Fruit fly (Drosophila melanogaster): ENCODE measurements around the gene CG9451.
"Not testable (repeated sequence)": the region's sequence is repeated elsewhere in the genome, so short reads cannot be mapped to it uniquely, and the experiment has no call there.

CG9451 gene

DNA sequence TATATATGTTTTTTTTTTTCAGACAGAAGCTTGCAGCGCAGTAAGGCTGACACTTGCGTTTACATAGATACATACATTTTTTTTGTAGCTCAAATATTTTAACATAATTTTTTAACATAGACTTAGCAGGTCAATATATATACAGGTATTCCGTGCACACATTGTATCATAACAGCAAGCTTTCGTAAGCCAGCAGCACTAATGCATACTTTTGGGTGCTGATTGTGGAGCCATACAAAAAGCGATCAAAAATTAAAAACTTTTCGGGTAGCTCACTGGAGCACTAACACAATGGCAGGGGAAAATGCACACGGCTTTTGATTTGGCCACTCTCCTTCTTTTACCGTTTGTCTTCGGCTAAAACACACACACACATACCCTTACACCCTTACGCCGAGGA lies 17.6 kb downstream of the CG9451 start:
- no peak for TF ChIP-seq dsf (GFP tag; optimal IDR thresholded peaks at IDR 0.05; ENCODE audit: borderline replicate concordance)
- TF ChIP-seq foxo (GFP tag; optimal IDR thresholded peaks at IDR 0.05), result no peak
- TF ChIP-seq br (GFP tag; optimal IDR thresholded peaks at IDR 0.05), result no peak
- TF ChIP-seq sage (GFP tag; optimal IDR thresholded peaks at IDR 0.05), result no peak
- no peak for TF ChIP-seq fru (GFP tag; optimal IDR thresholded peaks at IDR 0.05)
- no peak for TF ChIP-seq Dfd (GFP tag; optimal IDR thresholded peaks at IDR 0.05)
- TF ChIP-seq woc (GFP tag; optimal IDR thresholded peaks at IDR 0.05), result no peak
- TF ChIP-seq Sp1 (GFP tag; optimal IDR thresholded peaks at IDR 0.05), result no peak
- no peak for TF ChIP-seq pan (optimal IDR thresholded peaks at IDR 0.05)
- TF ChIP-seq lola (GFP tag; optimal IDR thresholded peaks at IDR 0.05), result no peak
- no peak for TF ChIP-seq ey (GFP tag; optimal IDR thresholded peaks at IDR 0.05)
- TF ChIP-seq CG32264 (GFP tag; optimal IDR thresholded peaks at IDR 0.05), result no peak
- no peak for TF ChIP-seq brk (GFP tag; optimal IDR thresholded peaks at IDR 0.05)
- peak; percentile 55 for TF ChIP-seq Myc (optimal IDR thresholded peaks at IDR 0.05)
- peak in 1 of 2 experiments; percentile 42 for TF ChIP-seq dl (GFP tag; optimal IDR thresholded peaks at IDR 0.05; ENCODE audit: insufficient read depth in 1 of 2, partially characterized antibody in 2 of 2)
- no peak for TF ChIP-seq psq (GFP tag; optimal IDR thresholded peaks at IDR 0.05)
- TF ChIP-seq Abd-B (GFP tag; optimal IDR thresholded peaks at IDR 0.05), result no peak
- no peak for TF ChIP-seq Mio (GFP tag; optimal IDR thresholded peaks at IDR 0.05)
- TF ChIP-seq rgr (GFP tag; optimal IDR thresholded peaks at IDR 0.05), result no peak
- TF ChIP-seq CrebA (GFP tag; optimal IDR thresholded peaks at IDR 0.05; ENCODE audit: borderline replicate concordance), result no peak
- TF ChIP-seq Vsx2 (GFP tag; optimal IDR thresholded peaks at IDR 0.05; ENCODE audit: partially characterized antibody), result peak; percentile 70
- no peak for TF ChIP-seq h (GFP tag; optimal IDR thresholded peaks at IDR 0.05)
- TF ChIP-seq Hr83 (GFP tag; optimal IDR thresholded peaks at IDR 0.05; ENCODE audit: poor library complexity, severe bottlenecking), result no peak
- no peak for TF ChIP-seq N (GFP tag; optimal IDR thresholded peaks at IDR 0.05)
- TF ChIP-seq Dif (GFP tag; optimal IDR thresholded peaks at IDR 0.05; ENCODE audit: partially characterized antibody), result peak; percentile 94
- no peak for TF ChIP-seq Hnf4 (GFP tag; optimal IDR thresholded peaks at IDR 0.05)
- no peak for TF ChIP-seq OdsH (GFP tag; optimal IDR thresholded peaks at IDR 0.05)
- TF ChIP-seq usp (GFP tag; optimal IDR thresholded peaks at IDR 0.05), result no peak
- no peak for TF ChIP-seq sv (GFP tag; optimal IDR thresholded peaks at IDR 0.05)
- no peak for TF ChIP-seq Rel (GFP tag; optimal IDR thresholded peaks at IDR 0.05)
- TF ChIP-seq Rel (tag; optimal IDR thresholded peaks at IDR 0.05), result no peak
- TF ChIP-seq tai (GFP tag; optimal IDR thresholded peaks at IDR 0.05), result no peak

DNA sequence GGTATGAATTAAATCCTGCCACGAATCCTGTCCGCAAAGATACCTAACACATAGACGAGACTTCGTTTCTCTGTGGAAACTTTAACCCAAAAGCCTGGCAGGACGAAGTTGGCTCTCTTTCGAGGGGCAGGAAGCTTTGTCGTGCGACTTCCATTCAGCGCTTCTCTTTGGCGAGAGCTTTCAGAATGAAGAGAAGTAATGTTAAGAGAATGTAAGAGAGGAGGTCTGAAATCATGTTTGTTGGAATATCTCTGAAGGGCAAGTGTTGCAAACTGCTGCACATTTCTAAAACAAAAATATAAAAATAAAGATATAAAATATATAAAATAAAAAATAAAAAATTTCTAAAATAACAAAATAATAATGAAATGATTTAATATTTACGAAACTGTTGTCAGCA lies 18.6 kb downstream of the CG9451 start:
- TF ChIP-seq CrebA (GFP tag; optimal IDR thresholded peaks at IDR 0.05; ENCODE audit: borderline replicate concordance), result no peak

DNA sequence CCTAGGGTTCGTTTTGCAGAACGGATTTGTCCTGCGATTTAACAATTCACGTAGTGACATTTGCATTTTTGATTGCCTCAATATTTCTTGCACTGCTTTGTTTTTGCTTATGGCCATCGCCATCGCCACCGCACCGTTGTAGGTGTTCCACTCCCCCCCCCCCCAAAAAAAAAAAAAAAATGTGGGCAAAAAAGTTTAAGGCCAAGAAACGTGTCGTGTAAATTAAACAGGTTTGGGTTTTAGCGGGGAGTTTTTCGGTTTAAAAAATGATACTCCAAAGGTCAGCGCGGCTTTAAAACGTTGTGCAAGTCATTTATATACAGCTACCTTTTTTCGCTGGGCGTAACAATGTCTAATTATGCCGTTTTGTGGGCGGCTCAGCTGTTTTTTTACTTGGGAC lies 19.4 kb downstream of the CG9451 start:
- TF ChIP-seq psq (GFP tag; optimal IDR thresholded peaks at IDR 0.05), result no peak
- TF ChIP-seq Rel (GFP tag; optimal IDR thresholded peaks at IDR 0.05), result no peak
- peak; percentile 62 for TF ChIP-seq Rel (tag; optimal IDR thresholded peaks at IDR 0.05)
- TF ChIP-seq jim (GFP tag; optimal IDR thresholded peaks at IDR 0.05), result peak; percentile 53
- no peak for TF ChIP-seq CG32264 (GFP tag; optimal IDR thresholded peaks at IDR 0.05)
- no peak for TF ChIP-seq Dif (GFP tag; optimal IDR thresholded peaks at IDR 0.05; ENCODE audit: partially characterized antibody)

DNA sequence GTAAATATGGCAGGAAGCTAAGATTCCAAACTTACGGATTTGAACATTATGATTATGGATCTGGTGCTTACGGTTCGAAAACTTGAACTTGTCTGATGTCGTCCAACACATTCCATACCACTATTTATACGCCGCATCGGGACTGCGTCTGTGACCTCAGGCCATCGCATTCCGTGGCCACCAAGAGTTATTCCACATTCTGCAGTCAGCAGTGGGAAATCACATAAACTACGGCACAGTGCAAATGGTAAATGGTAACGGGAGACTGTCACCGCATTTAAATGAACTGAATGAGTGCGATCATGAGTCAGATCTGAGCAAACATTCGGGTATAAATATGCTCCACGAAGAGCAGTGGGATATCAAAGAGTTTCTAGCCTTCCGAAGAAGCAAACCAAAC lies 25.1 kb downstream of the CG9451 start, which contains the start of the genes CG18294 and CG32213:
TSS of gene CG18294 (minus strand) at position 101 of the 400 bp plus-strand sequence.
TSS of gene CG32213 (plus strand) at position 362 of the 400 bp plus-strand sequence.
- not testable (repeated sequence) for TF ChIP-seq rgr, Hnf4, sage (GFP tag; optimal IDR thresholded peaks at IDR 0.05)

DNA sequence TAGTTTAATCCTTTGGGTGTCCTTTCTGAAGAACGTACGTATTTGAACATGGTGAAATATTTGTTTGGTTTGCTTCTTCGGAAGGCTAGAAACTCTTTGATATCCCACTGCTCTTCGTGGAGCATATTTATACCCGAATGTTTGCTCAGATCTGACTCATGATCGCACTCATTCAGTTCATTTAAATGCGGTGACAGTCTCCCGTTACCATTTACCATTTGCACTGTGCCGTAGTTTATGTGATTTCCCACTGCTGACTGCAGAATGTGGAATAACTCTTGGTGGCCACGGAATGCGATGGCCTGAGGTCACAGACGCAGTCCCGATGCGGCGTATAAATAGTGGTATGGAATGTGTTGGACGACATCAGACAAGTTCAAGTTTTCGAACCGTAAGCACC lies 28.5 kb downstream of the CG9451 start, which contains the start of the genes 825-Oak and CG12519:
TSS of gene 825-Oak (minus strand) at position 101 of the 400 bp plus-strand sequence.
TSS of gene CG12519 (plus strand) at position 364 of the 400 bp plus-strand sequence.
- TF ChIP-seq h (GFP tag; optimal IDR thresholded peaks at IDR 0.05); foxo (GFP tag; optimal IDR thresholded peaks at IDR 0.05); Myc (optimal IDR thresholded peaks at IDR 0.05): not testable (repeated sequence)
